Worm (Caenorhabditis elegans): ENCODE measurements around the gene W03F8.6.
A peak's percentile ranks its signal among the peaks of the same experiment; 100 is the strongest.

W03F8.6 gene

ce11 chrIV:5209390-5209789 is 23.0 kb upstream of the W03F8.6 start, which contains the start of the genes Y59E9AL.36 and nbet-1 (continued):
- TF ChIP-seq nhr-77 (tag; optimal IDR thresholded peaks at IDR 0.05) = peak; percentile 64
- TF ChIP-seq nhr-19 (GFP tag; conservative IDR thresholded peaks at IDR 0.05) = peak; percentile 53
- peak; percentile 51 for TF ChIP-seq dsc-1 (tag; optimal IDR thresholded peaks at IDR 0.05)
- TF ChIP-seq fkh-4 (tag; optimal IDR thresholded peaks at IDR 0.05; ENCODE audit: borderline replicate concordance) = no peak
- TF ChIP-seq egl-13 (tag; optimal IDR thresholded peaks at IDR 0.05) = no peak
- peak; percentile 82 for TF ChIP-seq nhr-71 (tag; optimal IDR thresholded peaks at IDR 0.05)
- peak; percentile 56 for TF ChIP-seq vab-15 (tag; optimal IDR thresholded peaks at IDR 0.05)
- TF ChIP-seq hpl-2 (GFP tag; optimal IDR thresholded peaks at IDR 0.05) = peak; percentile 15
- TF ChIP-seq nhr-85 (tag) = peak; percentile 71
- no peak for TF ChIP-seq nhr-12 (tag; optimal IDR thresholded peaks at IDR 0.05)
- TF ChIP-seq nhr-76 (tag; optimal IDR thresholded peaks at IDR 0.05) = no peak
- TF ChIP-seq grh-1 (GFP tag; IDR thresholded peaks at IDR 0.05) = peak; percentile 65
- no peak for TF ChIP-seq pag-3 (tag; optimal IDR thresholded peaks at IDR 0.05; ENCODE audit: borderline replicate concordance, insufficient read depth)
- TF ChIP-seq elt-3 (tag; optimal IDR thresholded peaks at IDR 0.05) = peak in 2 of 6 experiments; percentile 37 to 40
- TF ChIP-seq sptf-1 (tag; optimal IDR thresholded peaks at IDR 0.05) = no peak
- TF ChIP-seq ceh-90 (tag; optimal IDR thresholded peaks at IDR 0.05) = no peak
- peak; percentile 72 for TF ChIP-seq nhr-20 (tag; optimal IDR thresholded peaks at IDR 0.05)
- TF ChIP-seq xbp-1 (tag; optimal IDR thresholded peaks at IDR 0.05) = peak; percentile 81
- TF ChIP-seq unc-98 (GFP tag; IDR thresholded peaks at IDR 0.05) = no peak
- peak; percentile 54 for TF ChIP-seq nhr-11 (tag; optimal IDR thresholded peaks at IDR 0.05)
- TF ChIP-seq alr-1 (tag; optimal IDR thresholded peaks at IDR 0.05; ENCODE audit: borderline replicate concordance) = no peak
- TF ChIP-seq ztf-11 (tag; optimal IDR thresholded peaks at IDR 0.05) = no peak
- peak; percentile 39 to 90 (median 68) for TF ChIP-seq ceh-82 (tag; optimal IDR thresholded peaks at IDR 0.05)
- TF ChIP-seq fkh-8 (tag; optimal IDR thresholded peaks at IDR 0.05) = peak; percentile 55
- no peak for TF ChIP-seq ztf-4 (tag; optimal IDR thresholded peaks at IDR 0.05)
- TF ChIP-seq ceh-63 (GFP tag; optimal IDR thresholded peaks at IDR 0.05) = no peak
- peak in 1 of 2 experiments; percentile 78 for TF ChIP-seq mdl-1 (tag; optimal IDR thresholded peaks at IDR 0.05)
- no peak for TF ChIP-seq fkh-10 (GFP tag; optimal IDR thresholded peaks at IDR 0.05)
- TF ChIP-seq sup-37 (GFP tag; optimal IDR thresholded peaks at IDR 0.05) = no peak
- peak; percentile 97 for TF ChIP-seq F16B12.6 (tag; optimal IDR thresholded peaks at IDR 0.05)
- TF ChIP-seq isw-1 (GFP tag; IDR thresholded peaks at IDR 0.05) = peak; percentile 64
- TF ChIP-seq swsn-7 (tag; optimal IDR thresholded peaks at IDR 0.05) = peak; percentile 63
- no peak for TF ChIP-seq efl-3 (GFP tag; optimal IDR thresholded peaks at IDR 0.05)

ce11 chrIV:5206716-5207115 is 20.3 kb upstream of the W03F8.6 start:
- TF ChIP-seq ceh-88 (GFP tag; IDR thresholded peaks at IDR 0.05) (no peak), lsy-2 (tag; optimal IDR thresholded peaks at IDR 0.05) (no peak), ceh-90 (tag; optimal IDR thresholded peaks at IDR 0.05) (no peak), aly-2 (tag; optimal IDR thresholded peaks at IDR 0.05) (no peak), fkh-10 (GFP tag; optimal IDR thresholded peaks at IDR 0.05) (no peak), jun-1 (tag; optimal IDR thresholded peaks at IDR 0.05) (no peak), nhr-20 (tag; optimal IDR thresholded peaks at IDR 0.05) (no peak), skn-1 (tag; optimal IDR thresholded peaks at IDR 0.05) (no peak), aha-1 (tag; optimal IDR thresholded peaks at IDR 0.05) (no peak), nhr-11 (tag; optimal IDR thresholded peaks at IDR 0.05) (no peak), nhr-85 (tag) (no peak)

ce11 chrIV:5204573-5204972 is 18.2 kb upstream of the W03F8.6 start, which contains the start of gene tni-4:
TSS of gene tni-4 (plus strand) at chrIV:5204591.
- TF ChIP-seq rnt-1 (tag; optimal IDR thresholded peaks at IDR 0.05) (no peak), nhr-76 (tag; optimal IDR thresholded peaks at IDR 0.05) (no peak), nhr-77 (tag; optimal IDR thresholded peaks at IDR 0.05) (no peak)
